Worm (Caenorhabditis elegans) whole organism, L3 larva: ENCODE results near the gene pals-22.

Source experiments
- elt-2 ChIP-seq: sonication (generic microtip); optimal IDR thresholded peaks from 2 replicates; lab custom pipeline; 2016; ENCODE audit warnings: missing genetic modification reagents, mild to moderate bottlenecking, missing genetic modification characterization, missing compliant biosample characterization
- fos-1 ChIP-seq: fragments of 150-350 bp; optimal IDR thresholded peaks from 2 replicates; lab custom pipeline; 2014; ENCODE audit warnings: missing biosample characterization, missing genetic modification characterization
- lin-15B ChIP-seq: fragments of 150-350 bp; optimal IDR thresholded peaks from 2 replicates; lab custom pipeline; 2014; ENCODE audit warnings: missing biosample characterization, missing genetic modification characterization
- nhr-11 ChIP-seq: fragments of 150-350 bp; optimal IDR thresholded peaks from 2 replicates; lab custom pipeline; 2014; ENCODE audit warnings: missing biosample characterization, missing genetic modification characterization
- nhr-237 ChIP-seq: fragments of 150-350 bp; optimal IDR thresholded peaks from 2 replicates; lab custom pipeline; 2014; ENCODE audit warnings: missing biosample characterization, missing genetic modification characterization
- nhr-77 ChIP-seq: fragments of 150-350 bp; optimal IDR thresholded peaks from 2 replicates; lab custom pipeline; 2014; ENCODE audit warnings: missing biosample characterization, missing genetic modification characterization
- snpc-4 ChIP-seq: fragments of 150-350 bp; optimal IDR thresholded peaks from 2 replicates; lab custom pipeline; 2014; ENCODE audit warnings: missing biosample characterization, missing genetic modification characterization
- tbx-2 ChIP-seq: sonication (generic microtip); optimal IDR thresholded peaks from 2 replicates; lab custom pipeline; 2016; ENCODE audit warnings: mild to moderate bottlenecking, missing genetic modification characterization, missing compliant biosample characterization
- unc-39 ChIP-seq: sonication (generic microtip); optimal IDR thresholded peaks from 4 replicates; lab custom pipeline; 2017; ENCODE audit warnings: missing biosample characterization, missing genetic modification characterization
- zag-1 ChIP-seq: fragments of 150-350 bp; optimal IDR thresholded peaks from 2 replicates; lab custom pipeline; 2014; ENCODE audit warnings: missing biosample characterization, missing genetic modification characterization

DNA sequence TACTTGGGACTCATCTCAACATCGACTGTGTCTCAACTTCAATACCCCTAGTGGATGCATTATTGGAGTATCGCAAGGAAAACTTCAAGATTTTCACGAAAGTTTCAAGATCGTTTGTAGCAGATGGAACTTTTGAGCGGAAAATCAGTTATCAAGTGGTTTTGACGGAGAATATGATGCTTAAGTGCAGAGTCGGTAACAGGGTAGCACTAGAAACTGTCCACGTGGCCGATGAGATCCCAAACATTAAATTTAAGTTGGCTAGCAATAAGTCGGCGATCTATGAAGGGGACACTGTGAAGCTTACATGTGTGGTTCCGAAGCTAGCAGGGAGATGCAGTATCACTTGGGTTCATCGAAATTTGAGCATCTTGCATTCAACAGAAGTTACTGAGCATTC lies 26.9 kb downstream of the pals-22 start:
- TF ChIP-seq elt-2 (no peak), nhr-77 (tag; lab: Kevin White, UChicago) (no peak), tbx-2 (tag; lab: Kevin White, UChicago) (no peak), unc-39 (no peak), nhr-11 (tag; lab: Kevin White, UChicago) (no peak), fos-1 (no peak), snpc-4 (tag; lab: Kevin White, UChicago) (no peak), nhr-237 (no peak), zag-1 (no peak), lin-15B (tag; lab: Kevin White, UChicago) (no peak)
